Worm (Caenorhabditis elegans) whole organism, L4 larva: Measurements from ENCODE around the gene B0432.7.
"Not testable (repeated sequence)": the region's sequence is repeated elsewhere in the genome, so short reads cannot be mapped to it uniquely, and the experiment has no call there.

Experiments used
- F10B5.3 ChIP-seq: sonication (generic microtip); optimal IDR thresholded peaks from 2 replicates; lab custom pipeline; 2016; ENCODE audit warnings: mild to moderate bottlenecking, missing genetic modification characterization, missing compliant biosample characterization
- F44E2.7 ChIP-seq: fragments of 200-800 bp; sonication (Bioruptor generic); IDR thresholded peaks from 2 replicates; pipeline ENCODE4 v2.1.2; 2022; ENCODE audit warnings: missing genetic modification characterization, missing compliant biosample characterization
- R02D3.7 ChIP-seq: fragments of 150-350 bp; sonication (generic microtip); optimal IDR thresholded peaks from 3 replicates; lab custom pipeline; 2014; ENCODE audit warnings: missing biosample characterization, missing genetic modification characterization
- Y75B8A.6 ChIP-seq: fragments of 200-800 bp; sonication (Bioruptor generic); IDR thresholded peaks from 2 replicates; pipeline ENCODE4 v1.3.6; 2022; ENCODE audit warnings: missing genetic modification reagents, missing genetic modification characterization, missing compliant biosample characterization
- ZK337.2 ChIP-seq: fragments of 200-800 bp; sonication (Bioruptor generic); IDR thresholded peaks from 2 replicates; pipeline ENCODE4 v1.3.6; 2022; ENCODE audit warnings: missing genetic modification reagents, missing genetic modification characterization, missing compliant biosample characterization
- ZK546.5 ChIP-seq, 2 experiments: sonication (generic microtip); optimal IDR thresholded peaks; 2 replicates each; lab custom pipeline; 2017; ENCODE audit warnings: missing biosample characterization in 2 of 2, missing genetic modification characterization in 2 of 2
- aha-1 ChIP-seq: fragments of 150-350 bp; peaks from one replicate; lab custom pipeline; 2014; ENCODE audit warnings: missing biosample characterization, missing genetic modification characterization
- ama-1 ChIP-seq: fragments of 150-350 bp; optimal IDR thresholded peaks from 2 replicates; lab custom pipeline; 2014; ENCODE audit warnings: inconsistent platforms, mixed read lengths
- ceh-28 ChIP-seq: fragments of 150-350 bp; optimal IDR thresholded peaks from 2 replicates; lab custom pipeline; 2014; ENCODE audit warnings: missing biosample characterization, missing genetic modification reagents, missing genetic modification characterization
- ceh-44 ChIP-seq: fragments of 200-800 bp; sonication (Bioruptor generic); IDR thresholded peaks from 2 replicates; pipeline ENCODE4 v1.3.6; 2022; ENCODE audit warnings: missing genetic modification reagents, missing genetic modification characterization, missing compliant biosample characterization
- ceh-82 ChIP-seq: sonication (generic microtip); optimal IDR thresholded peaks from 2 replicates; lab custom pipeline; 2017; ENCODE audit warnings: missing biosample characterization, missing genetic modification characterization
- daf-12 ChIP-seq: fragments of 150-350 bp; optimal IDR thresholded peaks from 2 replicates; lab custom pipeline; 2014; ENCODE audit warnings: missing biosample characterization, missing genetic modification reagents, missing genetic modification characterization
- daf-16 ChIP-seq, 3 experiments: sonication (generic microtip); optimal IDR thresholded peaks; 2 replicates each; lab custom pipeline; 2016 to 2017; ENCODE audit warnings: missing genetic modification characterization in 3 of 3, missing genetic modification reagents in 3 of 3, mild to moderate bottlenecking in 2 of 3, missing compliant biosample characterization in 2 of 3, missing biosample characterization in 1 of 3, moderate library complexity in 1 of 3
- dmd-8 ChIP-seq: fragments of 200-800 bp; sonication (Bioruptor generic); IDR thresholded peaks from 2 replicates; pipeline ENCODE4 v1.3.6; 2022; ENCODE audit warnings: missing genetic modification characterization, missing compliant biosample characterization
- gei-8 ChIP-seq: fragments of 200-800 bp; sonication (Bioruptor generic); optimal IDR thresholded peaks from 2 replicates; lab custom pipeline; 2018; ENCODE audit warnings: mild to moderate bottlenecking, missing genetic modification characterization, missing compliant biosample characterization
- hif-1 ChIP-seq, 2 experiments: sonication (generic microtip); optimal IDR thresholded peaks; 2 replicates each; lab custom pipeline; 2016 to 2017; ENCODE audit warnings: missing compliant biosample characterization in 2 of 2, missing genetic modification characterization in 2 of 2, missing genetic modification reagents in 2 of 2, missing genotype in 2 of 2, mild to moderate bottlenecking in 1 of 2
- hlh-11 ChIP-seq: fragments of 200-800 bp; sonication (Bioruptor generic); optimal IDR thresholded peaks from 2 replicates; lab custom pipeline; 2018; ENCODE audit warnings: mild to moderate bottlenecking, missing genetic modification characterization, missing compliant biosample characterization
- hlh-30 ChIP-seq: sonication (generic microtip); optimal IDR thresholded peaks from 2 replicates; lab custom pipeline; 2017; ENCODE audit warnings: antibody characterized with exemption, mild to moderate bottlenecking, missing genetic modification characterization, missing compliant biosample characterization; ENCODE audit not compliant: insufficient read depth
- lin-15B ChIP-seq: fragments of 150-350 bp; sonication (generic microtip); optimal IDR thresholded peaks from 3 replicates; lab custom pipeline; 2014; ENCODE audit warnings: missing biosample characterization, missing genetic modification characterization
- lin-29 ChIP-seq: fragments of 200-800 bp; sonication (Bioruptor generic); IDR thresholded peaks from 2 replicates; pipeline ENCODE4 v1.3.6; 2022; ENCODE audit warnings: missing genetic modification reagents, missing genetic modification characterization, missing compliant biosample characterization
- madf-9 ChIP-seq: fragments of 200-800 bp; sonication (Bioruptor generic); conservative IDR thresholded peaks from 2 replicates; pipeline ENCODE4 v1.3.6; 2022; ENCODE audit warnings: missing genetic modification reagents, missing genetic modification characterization, missing compliant biosample characterization
- mep-1 ChIP-seq: fragments of 150-350 bp; sonication (generic microtip); optimal IDR thresholded peaks from 3 replicates; lab custom pipeline; 2014; ENCODE audit warnings: missing biosample characterization, missing genetic modification characterization
- mxl-2 ChIP-seq: fragments of 200-800 bp; sonication (Bioruptor generic); conservative IDR thresholded peaks from 2 replicates; pipeline ENCODE4 v1.3.6; 2022; ENCODE audit warnings: missing genetic modification reagents, missing genetic modification characterization, missing compliant biosample characterization
- mxl-3 ChIP-seq: fragments of 200-800 bp; sonication (Bioruptor generic); optimal IDR thresholded peaks from 2 replicates; lab custom pipeline; 2018; ENCODE audit warnings: mild to moderate bottlenecking, missing genetic modification characterization, missing compliant biosample characterization
- nhr-11 ChIP-seq: fragments of 150-350 bp; optimal IDR thresholded peaks from 2 replicates; lab custom pipeline; 2014; ENCODE audit warnings: missing biosample characterization, missing genetic modification characterization
- nhr-237 ChIP-seq: sonication (generic microtip); optimal IDR thresholded peaks from 2 replicates; lab custom pipeline; 2017; ENCODE audit warnings: missing biosample characterization, missing genetic modification characterization
- nhr-28 ChIP-seq: fragments of 150-350 bp; optimal IDR thresholded peaks from 2 replicates; lab custom pipeline; 2014; ENCODE audit warnings: missing biosample characterization, missing genetic modification characterization
- nhr-42 ChIP-seq: fragments of 200-800 bp; sonication (Bioruptor generic); IDR thresholded peaks from 2 replicates; pipeline ENCODE4 v1.3.6; 2022; ENCODE audit warnings: missing genetic modification characterization, missing compliant biosample characterization
- nhr-48 ChIP-seq: sonication (generic microtip); optimal IDR thresholded peaks from 2 replicates; lab custom pipeline; 2016; ENCODE audit warnings: mild to moderate bottlenecking, missing genetic modification characterization, missing compliant biosample characterization
- php-3 ChIP-seq: fragments of 200-800 bp; sonication (Bioruptor generic); IDR thresholded peaks from 2 replicates; pipeline ENCODE4 v1.3.6; 2022; ENCODE audit warnings: missing genetic modification reagents, missing genetic modification characterization, missing compliant biosample characterization
- pqm-1 ChIP-seq: sonication (generic microtip); optimal IDR thresholded peaks from 2 replicates; lab custom pipeline; 2017; ENCODE audit warnings: missing biosample characterization, missing genetic modification characterization
- rbr-2 ChIP-seq: sonication (generic microtip); optimal IDR thresholded peaks from 2 replicates; lab custom pipeline; 2016; ENCODE audit warnings: missing genotype, missing genetic modification characterization, missing compliant biosample characterization
- sdz-12 ChIP-seq: fragments of 200-800 bp; sonication (Bioruptor generic); optimal IDR thresholded peaks from 2 replicates; lab custom pipeline; 2018; ENCODE audit warnings: mild to moderate bottlenecking, missing genetic modification characterization, missing compliant biosample characterization
- set-16 ChIP-seq: fragments of 200-800 bp; sonication (Bioruptor generic); IDR thresholded peaks from 2 replicates; pipeline ENCODE4 v1.3.6; 2022; ENCODE audit warnings: missing genetic modification reagents, missing genetic modification characterization, missing compliant biosample characterization
- tag-97 ChIP-seq: fragments of 200-800 bp; sonication (Bioruptor generic); IDR thresholded peaks from 2 replicates; pipeline ENCODE4 v1.3.6; 2022; ENCODE audit warnings: missing genetic modification characterization, missing compliant biosample characterization
- tra-1 ChIP-seq: fragments of 200-800 bp; sonication (Bioruptor generic); IDR thresholded peaks from 2 replicates; pipeline ENCODE4 v1.3.6; 2022; ENCODE audit warnings: missing genetic modification reagents, missing genetic modification characterization, missing compliant biosample characterization
- unc-39 ChIP-seq: sonication (generic microtip); optimal IDR thresholded peaks from 2 replicates; lab custom pipeline; 2017; ENCODE audit warnings: missing biosample characterization, missing genetic modification characterization
- unc-62 ChIP-seq, 3 experiments: fragments of 150-350 bp in 1 of 3; sonication (generic microtip); optimal IDR thresholded peaks in 2 of 3; peaks in 1 of 3; 1 replicate in 1 of 3; 2 replicates in 2 of 3; lab custom pipeline; 2014 to 2017; ENCODE audit warnings: missing biosample characterization in 3 of 3, missing genetic modification characterization in 3 of 3, missing genetic modification reagents in 3 of 3, missing genotype in 1 of 3
- ztf-7 ChIP-seq: fragments of 150-350 bp; optimal IDR thresholded peaks from 2 replicates; lab custom pipeline; 2014; ENCODE audit warnings: missing biosample characterization, missing genetic modification characterization

The B0432.7 gene

DNA sequence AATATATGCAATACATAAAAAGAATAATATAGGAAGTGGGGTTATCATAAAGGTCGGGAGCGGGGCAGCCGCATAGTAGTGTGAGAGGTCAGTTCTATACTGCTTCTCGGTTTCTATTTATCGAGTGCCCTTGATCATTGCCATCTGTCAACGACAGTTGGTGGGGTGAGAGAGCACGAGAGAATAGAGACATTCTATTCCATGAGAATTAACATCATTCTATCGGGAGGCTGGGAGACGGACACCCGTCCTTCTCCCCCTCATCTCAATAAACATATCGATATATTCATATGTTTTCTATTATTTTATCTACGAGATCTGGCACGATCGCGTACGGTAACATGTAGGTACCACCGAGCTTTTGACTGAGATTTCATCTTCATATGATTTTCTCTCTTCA is 38.3 kb upstream of the B0432.7 start, which contains the start of gene mps-2:
Gene mps-2, minus strand, starts transcription at position 101 of the 400 bp plus-strand sequence.
- not testable (repeated sequence) for TF ChIP-seq madf-9 (GFP tag; lab: Robert Waterston, UW); ZK546.5 (tag; optimal IDR thresholded peaks at IDR 0.05; lab: Kevin White, UChicago); ztf-7
- TF ChIP-seq, all 104 proteins: peak for 0; not testable (repeated sequence) for 104

DNA sequence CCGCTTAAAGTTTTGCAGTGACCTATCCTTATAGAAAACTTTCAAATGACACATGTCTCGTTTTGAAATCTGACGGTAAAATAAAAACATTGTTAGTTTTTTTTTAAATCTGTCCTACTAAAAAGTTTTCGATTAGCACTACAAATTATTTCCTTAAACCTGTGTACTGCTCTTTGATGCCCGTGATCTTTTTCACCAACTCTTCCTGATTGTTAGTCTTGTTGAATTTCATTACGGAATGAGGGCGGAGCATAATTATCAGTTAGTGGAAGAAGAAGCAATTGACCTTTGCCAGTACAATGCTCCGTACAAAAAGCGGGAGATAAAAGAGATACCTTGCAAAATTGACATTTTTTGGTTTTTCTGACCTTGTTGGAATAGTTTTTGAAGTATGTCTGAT is 33.4 kb upstream of the B0432.7 start, which contains the start of gene K01A2.4:
Gene K01A2.4, plus strand, starts transcription at position 301 of the 400 bp plus-strand sequence.
- TF ChIP-seq aha-1 (peak; percentile 62), mxl-2 (GFP tag; lab: Robert Waterston, UW) (no peak), tra-1 (GFP tag; lab: Robert Waterston, UW) (no peak)

DNA sequence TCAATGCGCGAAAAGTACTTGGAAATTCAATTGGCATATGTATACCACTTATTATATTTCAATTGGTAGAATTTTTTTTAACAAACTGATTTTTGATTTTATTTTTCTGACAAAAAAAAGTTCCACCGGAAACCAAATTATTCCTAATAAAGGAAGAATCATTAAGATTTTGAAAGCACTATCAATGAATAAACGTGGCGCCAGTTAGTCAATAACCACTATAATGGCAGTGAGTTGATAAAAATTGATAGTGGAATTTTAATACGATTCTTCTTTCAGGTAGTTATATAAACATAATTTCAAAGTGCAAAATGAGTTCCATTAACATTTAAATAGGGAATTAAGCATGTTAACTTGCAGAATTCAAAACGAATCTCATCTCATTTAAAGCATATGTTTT is 31.9 kb upstream of the B0432.7 start, which contains the start of gene col-69:
Gene col-69, minus strand, starts transcription at position 101 of the 400 bp plus-strand sequence.
- TF ChIP-seq hlh-11 (tag; lab: Kevin White, UChicago) (no peak), ZK546.5 (tag; optimal IDR thresholded peaks at IDR 0.05; lab: Kevin White, UChicago) (no peak), daf-16 (GFP tag; optimal IDR thresholded peaks at IDR 0.05; lab: Kevin White, UChicago) (no peak), daf-16 (tag; optimal IDR thresholded peaks at IDR 0.05; lab: Kevin White, UChicago) (peak; percentile 13), ceh-28 (tag; lab: Kevin White, UChicago) (no peak), ama-1 (lab: Kevin White, UChicago) (no peak), ZK337.2 (GFP tag; lab: Robert Waterston, UW) (no peak), dmd-8 (GFP tag; lab: Robert Waterston, UW) (no peak), pqm-1 (peak; percentile 22), unc-39 (tag; lab: Kevin White, UChicago) (no peak), nhr-28 (peak; percentile 8)
- TF ChIP-seq, all 104 proteins: peak for 3

DNA sequence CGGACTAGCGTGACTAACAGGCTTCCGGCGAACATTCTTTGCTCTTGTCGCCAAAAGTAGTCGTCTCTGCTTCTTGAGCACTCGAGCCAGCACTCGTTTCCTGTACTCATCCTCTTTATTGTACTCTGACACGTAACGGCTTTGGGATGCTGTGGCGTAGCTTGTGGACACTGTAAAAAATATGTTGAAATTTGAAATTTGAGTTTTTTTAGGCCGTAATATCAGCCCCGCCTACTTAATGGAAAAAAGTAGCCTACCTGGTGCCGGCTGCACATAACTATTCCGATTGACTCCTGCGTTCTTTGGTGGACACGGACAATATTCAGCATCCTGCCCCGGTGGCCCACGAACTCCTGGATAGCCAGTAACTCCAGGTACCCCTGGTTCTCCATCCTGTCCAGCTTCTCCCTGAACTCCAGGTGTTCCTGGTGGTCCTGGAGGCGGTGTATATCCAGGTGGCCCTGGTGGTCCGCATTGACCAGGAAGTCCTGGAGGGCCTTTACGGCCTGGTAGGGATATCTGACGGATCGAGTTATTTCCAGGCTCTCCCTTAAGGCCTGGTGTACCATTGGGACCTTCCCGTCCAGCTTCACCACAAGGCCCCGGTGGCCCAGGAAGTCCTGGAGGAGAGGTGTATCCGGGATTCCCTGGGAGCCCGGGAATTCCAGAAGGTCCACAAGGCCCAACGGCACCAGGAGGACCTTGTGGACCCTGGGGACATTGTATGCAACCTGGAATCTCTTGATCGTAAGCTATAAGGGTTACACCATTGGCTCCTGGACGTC is 30.3 kb upstream of the B0432.7 start:
- no peak for TF ChIP-seq R02D3.7 (tag; lab: Kevin White, UChicago)
- TF ChIP-seq aha-1, result peak; percentile 92
- TF ChIP-seq set-16 (GFP tag; lab: Robert Waterston, UW), result peak; percentile 83

DNA sequence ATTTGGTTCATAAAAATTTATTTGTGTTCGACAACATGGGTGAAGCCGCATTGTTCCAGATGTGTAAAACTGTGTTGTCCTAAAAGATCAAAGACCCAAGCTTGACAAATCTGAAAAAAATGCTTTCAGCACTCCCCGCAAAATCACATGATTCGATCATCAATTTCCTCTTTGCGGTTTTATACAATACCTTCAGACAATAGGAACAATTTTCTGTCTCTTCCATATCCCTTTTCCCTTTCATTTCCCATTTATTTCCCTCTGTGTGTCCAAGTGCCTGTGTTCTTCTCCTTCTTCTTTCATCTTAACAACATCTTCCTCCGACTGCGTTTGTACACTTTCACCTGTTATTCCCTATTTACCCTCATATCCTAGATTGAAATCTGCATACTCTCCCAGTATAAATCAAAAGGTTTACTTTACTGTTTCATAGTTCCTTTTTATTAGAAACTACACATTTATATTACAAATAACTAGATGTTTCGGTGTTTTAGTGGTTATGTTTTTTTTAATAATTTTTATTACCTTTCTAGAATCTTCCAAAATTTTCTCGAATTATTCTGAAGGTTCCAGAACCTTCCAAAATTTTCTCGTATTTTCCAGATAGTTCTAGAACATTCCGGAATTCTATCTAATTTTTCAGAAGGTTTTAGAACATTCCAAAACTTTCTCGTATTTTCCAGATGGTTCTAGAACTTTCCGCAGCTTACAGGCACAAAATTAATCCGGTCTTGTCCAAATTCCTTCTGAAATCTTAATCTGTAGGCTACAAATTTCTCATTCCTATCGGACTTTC is 27.4 kb upstream of the B0432.7 start, which contains the start of gene K01A2.5:
Gene K01A2.5, plus strand, starts transcription at position 297 of the 796 bp plus-strand sequence.
- TF ChIP-seq daf-12 (tag; lab: Kevin White, UChicago), result no peak
- TF ChIP-seq ceh-44 (GFP tag; lab: Robert Waterston, UW), result no peak
- TF ChIP-seq tag-97 (GFP tag; lab: Robert Waterston, UW), result no peak
- TF ChIP-seq ZK546.5 (tag; optimal IDR thresholded peaks at IDR 0.05; lab: Kevin White, UChicago), result no peak
- no peak for TF ChIP-seq Y75B8A.6
- TF ChIP-seq tra-1 (GFP tag; lab: Robert Waterston, UW), result no peak
- no peak for TF ChIP-seq gei-8 (GFP tag; lab: Kevin White, UChicago)
- no peak for TF ChIP-seq hif-1 (tag; optimal IDR thresholded peaks at IDR 0.05; lab: Kevin White, UChicago)
- TF ChIP-seq unc-62 (GFP tag; optimal IDR thresholded peaks at IDR 0.05 in 1 of 2; lab: Kevin White, UChicago), result peak in 1 of 2 experiments; percentile 96
- no peak for TF ChIP-seq unc-62 (tag; optimal IDR thresholded peaks at IDR 0.05; lab: Kevin White, UChicago)
- TF ChIP-seq hlh-30, result peak; percentile 58
- no peak for TF ChIP-seq R02D3.7 (tag; lab: Kevin White, UChicago)
- no peak for TF ChIP-seq F10B5.3 (tag; lab: Kevin White, UChicago)
- no peak for TF ChIP-seq nhr-42 (GFP tag; lab: Robert Waterston, UW)
- TF ChIP-seq mep-1 (tag; lab: Kevin White, UChicago), result no peak
- no peak for TF ChIP-seq F44E2.7 (GFP tag; lab: Robert Waterston, UW)
- TF ChIP-seq aha-1, result no peak
- peak; percentile 35 for TF ChIP-seq mxl-3
- TF ChIP-seq sdz-12 (GFP tag; lab: Kevin White, UChicago), result no peak
- no peak for TF ChIP-seq ceh-82
- no peak for TF ChIP-seq lin-29 (GFP tag; lab: Robert Waterston, UW)
- no peak for TF ChIP-seq nhr-11 (tag; lab: Kevin White, UChicago)
- no peak for TF ChIP-seq php-3 (GFP tag; lab: Robert Waterston, UW)
- TF ChIP-seq nhr-237 (tag; lab: Kevin White, UChicago), result no peak
- no peak for TF ChIP-seq ceh-28 (tag; lab: Kevin White, UChicago)
- TF ChIP-seq rbr-2 (tag; lab: Kevin White, UChicago), result no peak
- TF ChIP-seq nhr-48, result peak; percentile 10
- no peak for TF ChIP-seq lin-15B (tag; lab: Kevin White, UChicago)
